Worm (Caenorhabditis elegans) whole organism, L3 larva: ENCODE measurements around the gene T16G12.9.

Experiments
- ZK546.5 ChIP-seq: sonication (generic microtip); optimal IDR thresholded peaks from 2 replicates; lab custom pipeline; 2017; ENCODE audit warnings: missing biosample characterization, missing genetic modification characterization
- lin-39 ChIP-seq: fragments of 150-350 bp; optimal IDR thresholded peaks from 2 replicates; lab custom pipeline; 2018; ENCODE audit warnings: missing biosample characterization, missing genetic modification reagents, missing genetic modification characterization
- nfya-1 ChIP-seq: sonication (generic microtip); optimal IDR thresholded peaks from 2 replicates; lab custom pipeline; 2017; ENCODE audit warnings: missing genetic modification characterization, mild to moderate bottlenecking, missing compliant biosample characterization, antibody characterized with exemption, moderate library complexity; ENCODE audit not compliant: insufficient read depth
- nhr-76 ChIP-seq: fragments of 150-350 bp; sonication (generic microtip); optimal IDR thresholded peaks from 5 replicates; lab custom pipeline; 2014; ENCODE audit warnings: missing biosample characterization, missing genetic modification characterization
- pha-4 ChIP-seq: fragments of 150-350 bp; optimal IDR thresholded peaks from 2 replicates; lab custom pipeline; 2014; ENCODE audit warnings: missing biosample characterization, missing genetic modification reagents, missing genetic modification characterization
- snpc-4 ChIP-seq: fragments of 150-350 bp; optimal IDR thresholded peaks from 2 replicates; lab custom pipeline; 2014; ENCODE audit warnings: missing biosample characterization, missing genetic modification characterization
- unc-62 ChIP-seq: fragments of 150-350 bp; sonication (generic microtip); optimal IDR thresholded peaks from 4 replicates; lab custom pipeline; 2014; ENCODE audit warnings: missing biosample characterization, missing genetic modification reagents, missing genetic modification characterization
- ztf-4 ChIP-seq: fragments of 150-350 bp; optimal IDR thresholded peaks from 2 replicates; lab custom pipeline; 2014; ENCODE audit warnings: missing biosample characterization, missing genetic modification characterization

- no peak for TF ChIP-seq unc-62
- no peak for TF ChIP-seq ZK546.5 (tag; lab: Kevin White, UChicago)
- no peak for TF ChIP-seq nfya-1 (tag; lab: Kevin White, UChicago)
- TF ChIP-seq lin-39 (tag; lab: Kevin White, UChicago) = no peak
- no peak for TF ChIP-seq ztf-4 (tag; lab: Kevin White, UChicago)
- no peak for TF ChIP-seq pha-4 (tag; lab: Kevin White, UChicago)
- no peak for TF ChIP-seq snpc-4 (tag; lab: Kevin White, UChicago)
- TF ChIP-seq nhr-76 (tag; lab: Kevin White, UChicago) = no peak
Observed at ce11 chrIII:10033881-10034280, 44.2 kb downstream of the T16G12.9 start, which contains the start of gene M04D8.8.
